Worm (Caenorhabditis elegans) whole organism, L4 larva: ENCODE measurements around the gene osgn-1.

Experiments
- fkh-10 ChIP-seq: fragments of 150-350 bp; optimal IDR thresholded peaks from 2 replicates; lab custom pipeline; 2014; ENCODE audit warnings: missing biosample characterization, missing genetic modification reagents, missing genetic modification characterization
- fos-1 ChIP-seq: fragments of 150-350 bp; optimal IDR thresholded peaks from 2 replicates; lab custom pipeline; 2014; ENCODE audit warnings: missing biosample characterization, missing genetic modification characterization

DNA sequence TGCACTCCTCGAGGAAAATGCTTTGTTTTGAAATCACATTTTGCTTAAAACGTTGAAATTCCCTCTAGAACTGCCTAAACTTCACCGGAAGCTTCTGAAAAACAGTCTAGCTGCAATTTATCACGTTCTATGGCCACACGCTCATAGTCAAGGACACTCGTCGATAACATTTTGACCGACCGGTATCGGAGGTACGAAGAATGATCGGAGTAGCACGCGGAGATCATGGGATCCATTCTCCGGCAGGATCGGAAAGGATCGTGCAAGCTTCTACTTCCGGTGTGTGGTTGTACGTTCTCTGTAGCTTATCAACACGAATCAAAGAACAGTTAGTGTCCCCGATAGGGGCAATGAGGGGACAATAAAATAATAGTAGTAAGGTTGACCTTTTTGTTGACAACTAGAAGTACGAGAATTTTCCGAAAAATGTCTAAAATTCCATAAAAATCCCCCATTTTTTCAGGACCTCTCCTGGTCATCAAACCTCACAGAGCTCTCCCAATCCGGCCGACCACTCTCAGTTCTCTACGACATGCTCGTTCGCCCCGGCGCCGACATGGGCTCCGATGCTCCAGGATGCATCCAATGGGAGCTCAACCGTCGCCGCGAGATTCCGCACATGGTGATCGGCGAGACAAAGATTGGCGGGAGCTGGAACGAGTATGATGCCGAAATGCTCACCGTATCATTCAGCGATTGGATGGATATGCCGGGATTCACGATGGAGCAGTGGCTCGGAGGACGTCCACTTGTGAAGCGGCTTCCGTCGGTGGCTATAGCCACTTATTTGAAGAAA lies 9.1 kb downstream of the osgn-1 start:
- TF ChIP-seq fkh-10 (GFP tag; lab: Kevin White, UChicago) (no peak), fos-1 (tag; lab: Kevin White, UChicago) (no peak)
